Worm (Caenorhabditis elegans) whole organism, L1 larva: ENCODE data around the gene F32D8.14.
A peak's percentile ranks its signal among the peaks of the same experiment; 100 is the strongest.

Experiments
- C16A3.4 ChIP-seq: fragments of 150-350 bp; optimal IDR thresholded peaks from 2 replicates; lab custom pipeline; 2014; ENCODE audit warnings: missing biosample characterization, missing genetic modification characterization
- C34B4.2 ChIP-seq: sonication (generic microtip); optimal IDR thresholded peaks from 2 replicates; lab custom pipeline; 2017; ENCODE audit warnings: mild to moderate bottlenecking, missing genetic modification characterization, missing compliant biosample characterization
- Y116A8C.19 ChIP-seq: sonication (generic microtip); optimal IDR thresholded peaks from 2 replicates; lab custom pipeline; 2016; ENCODE audit warnings: missing compliant biosample characterization, missing genetic modification characterization, borderline replicate concordance
- aha-1 ChIP-seq: fragments of 150-350 bp; optimal IDR thresholded peaks from 2 replicates; lab custom pipeline; 2014; ENCODE audit warnings: missing biosample characterization, missing genetic modification characterization
- alr-1 ChIP-seq: fragments of 200-800 bp; sonication (Bioruptor generic); optimal IDR thresholded peaks from 2 replicates; lab custom pipeline; 2018; ENCODE audit warnings: borderline replicate concordance, mild to moderate bottlenecking, missing genetic modification characterization, missing compliant biosample characterization
- aly-2 ChIP-seq: fragments of 150-350 bp; optimal IDR thresholded peaks from 2 replicates; lab custom pipeline; 2014; ENCODE audit warnings: missing biosample characterization, missing genetic modification characterization
- ama-1 ChIP-seq: fragments of 150-350 bp; optimal IDR thresholded peaks from 2 replicates; lab custom pipeline; 2014
- ceh-63 ChIP-seq: fragments of 200-800 bp; sonication (Bioruptor generic); optimal IDR thresholded peaks from 2 replicates; lab custom pipeline; 2018; ENCODE audit warnings: mild to moderate bottlenecking, missing genetic modification characterization, missing compliant biosample characterization
- ceh-90 ChIP-seq: sonication (generic microtip); optimal IDR thresholded peaks from 2 replicates; lab custom pipeline; 2016; ENCODE audit warnings: missing genetic modification characterization, missing compliant biosample characterization
- ces-1 ChIP-seq: fragments of 150-350 bp; optimal IDR thresholded peaks from 2 replicates; lab custom pipeline; 2014; ENCODE audit warnings: missing biosample characterization, missing genetic modification reagents, missing genetic modification characterization
- efl-1 ChIP-seq, 4 experiments: fragments of 150-350 bp; optimal IDR thresholded peaks in 3 of 4; peaks in 1 of 4; 1 replicate in 1 of 4; 2 replicates in 3 of 4; lab custom pipeline; 2014; ENCODE audit warnings: missing biosample characterization in 2 of 4, missing genetic modification characterization in 2 of 4, missing genetic modification reagents in 2 of 4
- egl-27 ChIP-seq, 2 experiments: fragments of 150-350 bp in 1 of 2; sonication (generic microtip); optimal IDR thresholded peaks; 3 replicates each; lab custom pipeline; 2017 to 2018; ENCODE audit warnings: missing biosample characterization in 2 of 2, missing genetic modification characterization in 2 of 2, missing genetic modification reagents in 2 of 2
- elt-2 ChIP-seq: sonication (generic microtip); optimal IDR thresholded peaks from 2 replicates; lab custom pipeline; 2016; ENCODE audit warnings: missing genetic modification characterization, mild to moderate bottlenecking, inconsistent platforms, missing compliant biosample characterization, missing genetic modification reagents
- elt-3 ChIP-seq, 6 experiments: fragments of 150-350 bp in 1 of 6; sonication (generic microtip); optimal IDR thresholded peaks; 2 replicates each; lab custom pipeline; 2017 to 2018; ENCODE audit warnings: missing biosample characterization in 6 of 6, missing genetic modification characterization in 6 of 6, inconsistent platforms in 1 of 6
- ets-5 ChIP-seq: fragments of 200-800 bp; sonication (Bioruptor generic); IDR thresholded peaks from 2 replicates; pipeline ENCODE4 v1.3.6; 2022; ENCODE audit warnings: missing genetic modification characterization, missing compliant biosample characterization
- fkh-4 ChIP-seq: sonication (generic microtip); optimal IDR thresholded peaks from 2 replicates; lab custom pipeline; 2016; ENCODE audit warnings: missing compliant biosample characterization, missing genetic modification characterization, borderline replicate concordance
- fos-1 ChIP-seq: fragments of 150-350 bp; optimal IDR thresholded peaks from 2 replicates; lab custom pipeline; 2014; ENCODE audit warnings: missing biosample characterization, missing genetic modification characterization
- grh-1 ChIP-seq: fragments of 200-800 bp; sonication (Bioruptor generic); IDR thresholded peaks from 2 replicates; pipeline ENCODE4 v1.3.6; 2022; ENCODE audit warnings: missing genetic modification reagents, missing genetic modification characterization, missing compliant biosample characterization
- hlh-17 ChIP-seq: fragments of 200-800 bp; sonication (Bioruptor generic); optimal IDR thresholded peaks from 2 replicates; lab custom pipeline; 2018; ENCODE audit warnings: missing genetic modification characterization, mild to moderate bottlenecking, missing compliant biosample characterization, moderate library complexity, borderline replicate concordance
- hlh-4 ChIP-seq: sonication (generic microtip); optimal IDR thresholded peaks from 2 replicates; lab custom pipeline; 2016; ENCODE audit warnings: mild to moderate bottlenecking, missing genetic modification characterization, missing compliant biosample characterization
- irx-1 ChIP-seq: sonication (generic microtip); optimal IDR thresholded peaks from 2 replicates; lab custom pipeline; 2016; ENCODE audit warnings: missing genetic modification characterization, missing compliant biosample characterization
- isw-1 ChIP-seq: fragments of 200-800 bp; sonication (Bioruptor generic); IDR thresholded peaks from 2 replicates; pipeline ENCODE4 v1.3.6; 2022; ENCODE audit warnings: missing genetic modification characterization, missing compliant biosample characterization
- jun-1 ChIP-seq: fragments of 150-350 bp; optimal IDR thresholded peaks from 2 replicates; lab custom pipeline; 2014; ENCODE audit warnings: missing biosample characterization, missing genetic modification reagents, missing genetic modification characterization
- lin-14 ChIP-seq: fragments of 200-800 bp; sonication (Bioruptor generic); optimal IDR thresholded peaks from 2 replicates; lab custom pipeline; 2018; ENCODE audit warnings: mild to moderate bottlenecking, missing genetic modification characterization, moderate library complexity, missing compliant biosample characterization
- lin-39 ChIP-seq: fragments of 150-350 bp; optimal IDR thresholded peaks from 2 replicates; lab custom pipeline; 2014; ENCODE audit warnings: missing biosample characterization, missing genetic modification reagents, missing genetic modification characterization
- lsy-2 ChIP-seq, 2 experiments: fragments of 150-350 bp; optimal IDR thresholded peaks; 2 replicates each; lab custom pipeline; 2014; ENCODE audit warnings: missing biosample characterization in 2 of 2, missing genetic modification characterization in 2 of 2
- mab-9 ChIP-seq: fragments of 200-800 bp; sonication (Bioruptor generic); IDR thresholded peaks from 2 replicates; pipeline ENCODE4 v1.3.6; 2022; ENCODE audit warnings: missing genetic modification reagents, missing genetic modification characterization, missing compliant biosample characterization
- mdl-1 ChIP-seq, 2 experiments: fragments of 150-350 bp; optimal IDR thresholded peaks; 2 replicates each; lab custom pipeline; 2014 to 2017; ENCODE audit warnings: missing biosample characterization in 2 of 2, missing genetic modification characterization in 2 of 2, inconsistent platforms in 1 of 2
- mef-2 ChIP-seq: fragments of 150-350 bp; optimal IDR thresholded peaks from 2 replicates; lab custom pipeline; 2014; ENCODE audit warnings: missing biosample characterization, missing genetic modification characterization
- nhr-12 ChIP-seq: sonication (generic microtip); optimal IDR thresholded peaks from 2 replicates; lab custom pipeline; 2017; ENCODE audit warnings: missing biosample characterization, missing genetic modification characterization
- nhr-19 ChIP-seq: fragments of 200-800 bp; sonication (Bioruptor generic); conservative IDR thresholded peaks from 2 replicates; pipeline ENCODE4 v1.3.6; 2022; ENCODE audit warnings: missing genetic modification characterization, missing compliant biosample characterization
- nhr-237 ChIP-seq: fragments of 150-350 bp; optimal IDR thresholded peaks from 2 replicates; lab custom pipeline; 2014; ENCODE audit warnings: missing biosample characterization, missing genetic modification characterization
- nhr-47 ChIP-seq: sonication (generic microtip); optimal IDR thresholded peaks from 2 replicates; lab custom pipeline; 2016; ENCODE audit warnings: mild to moderate bottlenecking, missing genetic modification characterization, moderate library complexity, missing compliant biosample characterization
- nhr-71 ChIP-seq: sonication (generic microtip); optimal IDR thresholded peaks from 2 replicates; lab custom pipeline; 2016; ENCODE audit warnings: mild to moderate bottlenecking, missing genetic modification characterization, moderate library complexity, missing compliant biosample characterization
- nhr-77 ChIP-seq: fragments of 150-350 bp; optimal IDR thresholded peaks from 2 replicates; lab custom pipeline; 2014; ENCODE audit warnings: missing biosample characterization, missing genetic modification characterization
- nhr-84 ChIP-seq: sonication (generic microtip); optimal IDR thresholded peaks from 2 replicates; lab custom pipeline; 2017; ENCODE audit warnings: missing biosample characterization, missing genetic modification characterization
- nhr-85 ChIP-seq: sonication (generic microtip); peaks from one replicate; lab custom pipeline; 2016; ENCODE audit warnings: missing genetic modification characterization, inconsistent platforms, missing compliant biosample characterization
- pax-3 ChIP-seq: fragments of 200-800 bp; sonication (Bioruptor generic); optimal IDR thresholded peaks from 2 replicates; lab custom pipeline; 2018; ENCODE audit warnings: mild to moderate bottlenecking, missing genetic modification characterization, moderate library complexity, missing compliant biosample characterization
- rnt-1 ChIP-seq: sonication (generic microtip); optimal IDR thresholded peaks from 2 replicates; lab custom pipeline; 2016; ENCODE audit warnings: mild to moderate bottlenecking, missing genetic modification characterization, moderate library complexity, missing compliant biosample characterization
- snpc-4 ChIP-seq: fragments of 150-350 bp; optimal IDR thresholded peaks from 2 replicates; lab custom pipeline; 2014; ENCODE audit warnings: missing biosample characterization, missing genetic modification characterization
- sox-4 ChIP-seq: sonication (generic microtip); optimal IDR thresholded peaks from 2 replicates; lab custom pipeline; 2016; ENCODE audit warnings: missing genetic modification characterization, missing compliant biosample characterization
- sup-37 ChIP-seq: fragments of 200-800 bp; sonication (Bioruptor generic); optimal IDR thresholded peaks from 2 replicates; lab custom pipeline; 2018; ENCODE audit warnings: mild to moderate bottlenecking, missing genetic modification characterization, missing compliant biosample characterization
- swsn-7 ChIP-seq: sonication (generic microtip); optimal IDR thresholded peaks from 2 replicates; lab custom pipeline; 2016; ENCODE audit warnings: missing genetic modification characterization, missing compliant biosample characterization
- tbx-2 ChIP-seq: sonication (generic microtip); optimal IDR thresholded peaks from 2 replicates; lab custom pipeline; 2016; ENCODE audit warnings: missing genetic modification characterization, missing compliant biosample characterization
- unc-130 ChIP-seq: fragments of 150-350 bp; optimal IDR thresholded peaks from 2 replicates; lab custom pipeline; 2017; ENCODE audit warnings: missing biosample characterization, missing genetic modification characterization, inconsistent platforms
- unc-30 ChIP-seq: sonication (generic microtip); optimal IDR thresholded peaks from 2 replicates; lab custom pipeline; 2017; ENCODE audit warnings: missing biosample characterization, missing genetic modification characterization
- unc-62 ChIP-seq: fragments of 150-350 bp; optimal IDR thresholded peaks from 2 replicates; lab custom pipeline; 2014; ENCODE audit warnings: missing biosample characterization, missing genetic modification reagents, missing genetic modification characterization
- unc-98 ChIP-seq: fragments of 200-800 bp; sonication (Bioruptor generic); IDR thresholded peaks from 2 replicates; pipeline ENCODE4 v1.3.6; 2022; ENCODE audit warnings: missing genetic modification characterization, missing compliant biosample characterization
- xbp-1 ChIP-seq: sonication (generic microtip); optimal IDR thresholded peaks from 2 replicates; lab custom pipeline; 2016; ENCODE audit warnings: missing genetic modification characterization, missing compliant biosample characterization
- zip-4 ChIP-seq: fragments of 200-800 bp; sonication (Bioruptor generic); optimal IDR thresholded peaks from 2 replicates; lab custom pipeline; 2018; ENCODE audit warnings: mild to moderate bottlenecking, missing genetic modification characterization, moderate library complexity, missing compliant biosample characterization
- ztf-11 ChIP-seq, 2 experiments: sonication (generic microtip); optimal IDR thresholded peaks; 2 replicates each; lab custom pipeline; 2016 to 2017; ENCODE audit warnings: missing genetic modification characterization in 2 of 2, missing biosample characterization in 1 of 2, missing compliant biosample characterization in 1 of 2

Gene F32D8.14

ce11 chrV:10858340-10858739 lies 36.2 kb downstream of the F32D8.14 start (continued):
- TF ChIP-seq aly-2 (no peak), sup-37 (GFP tag; lab: Kevin White, UChicago) (peak; percentile 73), mef-2 (peak; percentile 78), xbp-1 (tag; lab: Kevin White, UChicago) (peak; percentile 75), elt-2 (peak; percentile 11), tbx-2 (tag; lab: Kevin White, UChicago) (peak; percentile 92), ceh-90 (tag; lab: Kevin White, UChicago) (no peak), unc-62 (no peak), egl-27 (tag; optimal IDR thresholded peaks at IDR 0.05; lab: Kevin White, UChicago) (peak in 1 of 2 experiments; percentile 24), nhr-85 (tag; lab: Kevin White, UChicago) (peak; percentile 84), ama-1 (lab: Kevin White, UChicago) (no peak), rnt-1 (tag; lab: Kevin White, UChicago) (peak; percentile 88), nhr-19 (peak; percentile 87), jun-1 (peak; percentile 59), Y116A8C.19 (tag; lab: Kevin White, UChicago) (no peak), C34B4.2 (tag; lab: Kevin White, UChicago) (no peak), mdl-1 (tag; optimal IDR thresholded peaks at IDR 0.05; lab: Kevin White, UChicago) (peak; percentile 3 to 91), mab-9 (no peak), fkh-4 (tag; lab: Kevin White, UChicago) (peak; percentile 51), C16A3.4 (tag; lab: Kevin White, UChicago) (peak; percentile 58), ztf-11 (tag; optimal IDR thresholded peaks at IDR 0.05; lab: Kevin White, UChicago) (peak in 1 of 2 experiments; percentile 49), alr-1 (tag; lab: Kevin White, UChicago) (no peak), lsy-2 (tag; optimal IDR thresholded peaks at IDR 0.05; lab: Kevin White, UChicago) (peak; percentile 75 to 79), hlh-17 (GFP tag; lab: Kevin White, UChicago) (no peak), grh-1 (GFP tag; lab: Robert Waterston, UW) (no peak), nhr-47 (tag; lab: Kevin White, UChicago) (peak; percentile 89), snpc-4 (tag; lab: Kevin White, UChicago) (peak; percentile 44), elt-3 (tag; optimal IDR thresholded peaks at IDR 0.05; lab: Kevin White, UChicago) (no peak), zip-4 (peak; percentile 47), swsn-7 (tag; lab: Kevin White, UChicago) (peak; percentile 78), ces-1 (GFP tag; lab: Kevin White, UChicago) (no peak)
- TF ChIP-seq, all 84 proteins: peak for 51

DNA sequence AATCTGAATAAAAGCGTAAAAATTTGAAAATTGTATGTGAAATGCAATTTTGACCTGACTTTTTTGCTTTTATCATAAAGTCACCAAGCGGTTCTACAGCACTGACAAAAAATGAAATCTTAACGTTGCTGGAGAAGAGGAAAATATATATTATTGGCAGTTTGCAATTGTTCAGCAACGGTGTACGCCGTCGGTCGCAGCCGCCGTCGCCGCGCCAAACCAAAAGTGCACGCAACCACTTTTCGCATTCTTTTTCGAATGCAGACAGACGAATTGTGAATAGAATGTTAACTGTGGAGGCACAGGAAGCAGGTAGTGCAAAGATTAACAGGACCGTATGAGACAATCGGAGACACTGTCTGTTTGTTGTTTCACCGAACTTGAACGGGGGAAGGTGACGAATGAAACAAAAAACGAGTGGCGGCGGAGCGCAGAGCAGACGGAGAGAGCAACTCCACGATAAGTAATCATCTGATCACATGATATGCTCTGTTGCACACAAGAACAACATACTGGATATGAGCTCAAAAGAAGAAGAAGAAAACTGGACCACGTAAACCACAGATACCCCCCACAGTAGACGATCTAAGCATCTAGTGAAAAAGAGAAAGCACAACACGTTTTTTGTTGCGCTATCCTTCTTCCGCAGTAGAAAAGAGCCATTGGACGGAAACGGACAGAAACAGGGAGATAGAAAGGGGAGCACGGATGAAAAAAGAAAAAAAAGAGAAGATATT lies 37.5 kb downstream of the F32D8.14 start:
- peak; percentile 53 for TF ChIP-seq nhr-77 (tag; lab: Kevin White, UChicago)
- TF ChIP-seq nhr-71 (tag; lab: Kevin White, UChicago): peak; percentile 45
- TF ChIP-seq aha-1 (tag; lab: Kevin White, UChicago): no peak
- no peak for TF ChIP-seq ets-5
- peak; percentile 77 for TF ChIP-seq lin-14 (GFP tag; lab: Kevin White, UChicago)
- TF ChIP-seq C34B4.2 (tag; lab: Kevin White, UChicago): no peak
- no peak for TF ChIP-seq ceh-63 (GFP tag; lab: Kevin White, UChicago)
- TF ChIP-seq lin-39 (tag; lab: Kevin White, UChicago): no peak
- TF ChIP-seq irx-1 (tag; lab: Kevin White, UChicago): no peak
- TF ChIP-seq hlh-4 (tag; lab: Kevin White, UChicago): no peak
- TF ChIP-seq efl-1 (optimal IDR thresholded peaks at IDR 0.05; lab: Kevin White, UChicago): no peak
- peak in 1 of 2 experiments; percentile 22 for TF ChIP-seq efl-1 (GFP tag; optimal IDR thresholded peaks at IDR 0.05 in 1 of 2; lab: Kevin White, UChicago)
- no peak for TF ChIP-seq unc-30 (tag; lab: Kevin White, UChicago)
- TF ChIP-seq sox-4 (tag; lab: Kevin White, UChicago): no peak
- no peak for TF ChIP-seq ama-1 (lab: Kevin White, UChicago)
- TF ChIP-seq unc-98: no peak
- no peak for TF ChIP-seq aly-2
- TF ChIP-seq nhr-84 (tag; lab: Kevin White, UChicago): no peak
- TF ChIP-seq fos-1 (tag; lab: Kevin White, UChicago): no peak
- no peak for TF ChIP-seq nhr-12 (tag; lab: Kevin White, UChicago)
- TF ChIP-seq isw-1 (GFP tag; lab: Robert Waterston, UW): no peak
- no peak for TF ChIP-seq pax-3 (tag; lab: Kevin White, UChicago)
- TF ChIP-seq nhr-237 (tag; lab: Kevin White, UChicago): no peak
- TF ChIP-seq unc-62: no peak
- no peak for TF ChIP-seq xbp-1 (tag; lab: Kevin White, UChicago)
- TF ChIP-seq unc-130 (tag; lab: Kevin White, UChicago): no peak
